Worm (Caenorhabditis elegans) whole organism, mixed stage, embryonic: ENCODE results near the gene H34I24.1.
"Not testable (repeated sequence)": the region's sequence is repeated elsewhere in the genome, so short reads cannot be mapped to it uniquely, and the experiment has no call there.

Experiments
- M03D4.4 ChIP-seq: sonication (generic microtip); optimal IDR thresholded peaks from 2 replicates; lab custom pipeline; 2017; ENCODE audit warnings: mild to moderate bottlenecking, missing genetic modification characterization, missing compliant biosample characterization
- bed-3 ChIP-seq: fragments of 200-800 bp; sonication (Bioruptor generic); optimal IDR thresholded peaks from 3 replicates; lab custom pipeline; 2018; ENCODE audit warnings: mild to moderate bottlenecking, missing genetic modification characterization, moderate library complexity, missing compliant biosample characterization
- blmp-1 ChIP-seq: fragments of 150-350 bp; optimal IDR thresholded peaks from 2 replicates; lab custom pipeline; 2014; ENCODE audit warnings: missing biosample characterization, missing genetic modification characterization
- ceh-39 ChIP-seq: fragments of 150-350 bp; optimal IDR thresholded peaks from 2 replicates; lab custom pipeline; 2014; ENCODE audit warnings: missing biosample characterization, missing genetic modification characterization
- ceh-43 ChIP-seq: fragments of 200-800 bp; sonication (Bioruptor generic); optimal IDR thresholded peaks from 2 replicates; lab custom pipeline; 2018; ENCODE audit warnings: mild to moderate bottlenecking, missing genetic modification characterization, moderate library complexity, missing compliant biosample characterization
- ceh-83 ChIP-seq: fragments of 200-800 bp; sonication (Bioruptor generic); optimal IDR thresholded peaks from 2 replicates; lab custom pipeline; 2018; ENCODE audit warnings: mild to moderate bottlenecking, missing genetic modification characterization, missing compliant biosample characterization
- ces-1 ChIP-seq: fragments of 150-350 bp; optimal IDR thresholded peaks from 2 replicates; lab custom pipeline; 2014; ENCODE audit warnings: missing biosample characterization, missing genetic modification reagents, missing genetic modification characterization
- cnd-1 ChIP-seq: fragments of 200-800 bp; sonication (Bioruptor generic); optimal IDR thresholded peaks from 2 replicates; lab custom pipeline; 2018; ENCODE audit warnings: mild to moderate bottlenecking, missing genetic modification characterization, missing compliant biosample characterization
- drap-1 ChIP-seq: fragments of 200-800 bp; sonication (Bioruptor generic); optimal IDR thresholded peaks from 3 replicates; lab custom pipeline; 2018; ENCODE audit warnings: mild to moderate bottlenecking, missing genetic modification characterization, missing compliant biosample characterization
- elt-3 ChIP-seq: fragments of 150-350 bp; optimal IDR thresholded peaks from 2 replicates; lab custom pipeline; 2014; ENCODE audit warnings: missing biosample characterization, missing genetic modification characterization
- flh-1 ChIP-seq: fragments of 200-800 bp; sonication (Bioruptor generic); optimal IDR thresholded peaks from 2 replicates; lab custom pipeline; 2018; ENCODE audit warnings: mild to moderate bottlenecking, missing genetic modification characterization, moderate library complexity, missing compliant biosample characterization
- ham-2 ChIP-seq: fragments of 200-800 bp; sonication (Bioruptor generic); optimal IDR thresholded peaks from 2 replicates; lab custom pipeline; 2018; ENCODE audit warnings: mild to moderate bottlenecking, missing genetic modification characterization, missing compliant biosample characterization
- lin-13 ChIP-seq: fragments of 150-350 bp; optimal IDR thresholded peaks from 2 replicates; lab custom pipeline; 2014; ENCODE audit warnings: missing biosample characterization, missing genetic modification characterization
- lin-32 ChIP-seq: fragments of 200-800 bp; sonication (Bioruptor generic); optimal IDR thresholded peaks from 2 replicates; lab custom pipeline; 2018; ENCODE audit warnings: mild to moderate bottlenecking, missing genetic modification characterization, missing compliant biosample characterization
- lsy-2 ChIP-seq: fragments of 150-350 bp; optimal IDR thresholded peaks from 2 replicates; lab custom pipeline; 2014; ENCODE audit warnings: missing biosample characterization, missing genetic modification characterization
- mab-5 ChIP-seq: fragments of 150-350 bp; optimal IDR thresholded peaks from 2 replicates; lab custom pipeline; 2014; ENCODE audit warnings: missing biosample characterization, missing genetic modification characterization
- mep-1 ChIP-seq: fragments of 150-350 bp; optimal IDR thresholded peaks from 2 replicates; lab custom pipeline; 2017; ENCODE audit warnings: missing biosample characterization, missing genetic modification reagents, missing genetic modification characterization, inconsistent platforms
- mls-2 ChIP-seq: sonication (generic microtip); optimal IDR thresholded peaks from 2 replicates; lab custom pipeline; 2016; ENCODE audit warnings: mild to moderate bottlenecking, missing genetic modification characterization, moderate library complexity, missing compliant biosample characterization
- nhr-12 ChIP-seq: fragments of 150-350 bp; optimal IDR thresholded peaks from 2 replicates; lab custom pipeline; 2014; ENCODE audit warnings: missing biosample characterization, missing genetic modification characterization
- nhr-237 ChIP-seq: fragments of 150-350 bp; optimal IDR thresholded peaks from 2 replicates; lab custom pipeline; 2014; ENCODE audit warnings: missing biosample characterization, missing genetic modification characterization
- nhr-28 ChIP-seq: fragments of 150-350 bp; optimal IDR thresholded peaks from 2 replicates; lab custom pipeline; 2014; ENCODE audit warnings: missing biosample characterization, missing genetic modification characterization
- nhr-76 ChIP-seq: sonication (generic microtip); optimal IDR thresholded peaks from 2 replicates; lab custom pipeline; 2017; ENCODE audit warnings: missing biosample characterization, missing genetic modification characterization
- pha-4 ChIP-seq: fragments of 150-350 bp; optimal IDR thresholded peaks from 2 replicates; lab custom pipeline; 2018; ENCODE audit warnings: missing biosample characterization, missing genetic modification reagents, missing genetic modification characterization
- snpc-4 ChIP-seq: fragments of 150-350 bp; optimal IDR thresholded peaks from 2 replicates; lab custom pipeline; 2014; ENCODE audit warnings: missing biosample characterization, missing genetic modification characterization
- unc-120 ChIP-seq: sonication (generic microtip); optimal IDR thresholded peaks from 2 replicates; lab custom pipeline; 2017; ENCODE audit warnings: missing genetic modification characterization, missing compliant biosample characterization; ENCODE audit not compliant: poor library complexity, severe bottlenecking
- unc-39 ChIP-seq: fragments of 150-350 bp; optimal IDR thresholded peaks from 2 replicates; lab custom pipeline; 2014; ENCODE audit warnings: missing biosample characterization, missing genetic modification characterization
- zip-8 ChIP-seq: fragments of 150-350 bp; optimal IDR thresholded peaks from 2 replicates; lab custom pipeline; 2014; ENCODE audit warnings: missing biosample characterization, missing genetic modification characterization
- ztf-11 ChIP-seq: fragments of 150-350 bp; optimal IDR thresholded peaks from 2 replicates; lab custom pipeline; 2014; ENCODE audit warnings: missing biosample characterization, missing genetic modification characterization

H34I24.1 gene

DNA sequence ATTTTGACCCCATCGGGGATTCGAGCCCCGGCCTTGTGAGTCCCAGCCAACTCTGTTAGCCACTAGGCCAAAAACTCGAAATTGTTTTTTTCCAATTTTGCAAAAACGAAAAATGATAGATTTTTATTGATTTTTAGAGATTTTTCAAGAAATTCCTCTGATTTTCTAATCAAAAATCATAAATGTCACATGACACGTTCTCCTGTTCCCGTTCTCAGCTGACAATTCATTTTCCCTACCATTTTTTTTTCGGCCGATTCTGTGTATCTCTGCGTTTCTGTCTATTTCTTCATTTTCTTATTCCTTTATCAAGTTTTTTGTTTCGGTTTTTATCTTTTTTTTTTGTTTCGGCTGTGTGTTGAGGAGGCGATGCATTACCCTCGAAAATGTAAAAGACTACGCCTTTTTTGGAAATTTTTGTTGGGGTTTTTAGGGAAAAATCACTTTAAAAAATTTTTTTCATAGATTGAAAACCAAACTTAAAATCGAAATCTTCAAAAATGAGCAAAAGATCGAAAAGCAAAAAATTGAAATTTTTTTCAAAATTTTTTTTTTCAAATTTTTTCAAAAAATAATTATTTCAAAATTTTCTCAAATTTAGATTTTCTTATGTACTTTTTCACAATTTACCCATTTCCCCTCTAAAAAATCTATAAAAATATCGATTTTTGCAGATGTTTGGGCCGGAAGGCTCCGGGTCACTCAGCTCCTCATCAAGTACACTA, 27.5 kb downstream of the H34I24.1 start, which contains the start of gene klf-1:
Gene klf-1 (plus strand): TSS at position 675 of the 725 bp plus-strand sequence.
- no peak for TF ChIP-seq zip-8 (tag; lab: Kevin White, UChicago)
- no peak for TF ChIP-seq lin-32
- no peak for TF ChIP-seq lsy-2
- TF ChIP-seq blmp-1 (tag; lab: Kevin White, UChicago), result no peak
- no peak for TF ChIP-seq unc-39 (tag; lab: Kevin White, UChicago)
- TF ChIP-seq pha-4 (tag; lab: Kevin White, UChicago), result no peak
- TF ChIP-seq lin-13, result no peak
- no peak for TF ChIP-seq unc-120 (tag; lab: Kevin White, UChicago)
- no peak for TF ChIP-seq ceh-83
- no peak for TF ChIP-seq nhr-237
- TF ChIP-seq ztf-11 (tag; lab: Kevin White, UChicago), result no peak
- TF ChIP-seq cnd-1 (tag; lab: Kevin White, UChicago), result no peak
- TF ChIP-seq nhr-28 (tag; lab: Kevin White, UChicago), result no peak
- no peak for TF ChIP-seq snpc-4 (tag; lab: Kevin White, UChicago)
- TF ChIP-seq flh-1 (GFP tag; lab: Kevin White, UChicago), result no peak

DNA sequence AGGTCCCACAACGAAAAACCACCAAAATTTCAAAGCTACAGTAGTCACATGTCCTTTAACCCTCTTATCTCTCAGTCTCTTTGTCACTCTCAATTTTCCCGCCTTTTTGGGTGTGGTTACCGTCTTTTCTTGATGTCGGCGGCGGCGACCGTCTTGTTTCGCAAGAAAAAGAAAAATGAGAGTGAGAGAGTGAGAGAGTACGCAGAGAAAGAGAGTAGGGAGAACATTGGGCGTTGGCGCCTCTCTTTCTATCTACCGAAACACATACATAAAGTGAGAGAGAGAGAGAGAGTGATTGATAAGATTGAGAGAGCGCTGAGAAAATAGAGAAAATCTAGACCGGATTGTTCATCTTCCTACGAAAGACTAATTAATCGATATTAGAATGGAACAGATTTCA, 29.1 kb downstream of the H34I24.1 start:
- TF ChIP-seq ces-1 (GFP tag; lab: Kevin White, UChicago) (no peak), elt-3 (tag; lab: Kevin White, UChicago) (peak; percentile 72), lin-32 (no peak), M03D4.4 (no peak), snpc-4 (tag; lab: Kevin White, UChicago) (no peak), flh-1 (GFP tag; lab: Kevin White, UChicago) (no peak), ceh-83 (no peak), nhr-237 (no peak), zip-8 (tag; lab: Kevin White, UChicago) (no peak), drap-1 (GFP tag; lab: Kevin White, UChicago) (no peak), blmp-1 (tag; lab: Kevin White, UChicago) (peak; percentile 53), lin-13 (no peak)

DNA sequence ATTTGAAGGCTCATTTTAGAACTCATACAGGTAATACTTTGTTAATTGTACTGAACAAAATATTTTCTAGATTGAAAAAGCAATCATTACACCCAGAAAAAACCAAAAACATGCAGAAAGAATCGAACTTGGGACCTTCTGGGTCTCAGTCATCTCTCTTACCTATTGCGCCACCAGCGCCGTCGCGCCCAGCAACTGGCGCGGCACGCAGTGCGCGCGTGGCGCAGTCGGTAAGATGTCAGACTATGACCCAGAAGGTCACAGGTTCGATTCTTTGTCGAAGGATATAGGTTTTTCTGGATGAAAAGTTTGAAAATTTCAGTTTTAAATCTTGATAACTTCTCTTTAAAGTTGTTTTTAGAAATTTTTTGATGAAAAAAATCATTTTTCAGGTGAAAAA, 32.9 kb downstream of the H34I24.1 start:
- no peak for TF ChIP-seq mls-2
- TF ChIP-seq nhr-237, result no peak
- TF ChIP-seq drap-1 (GFP tag; lab: Kevin White, UChicago), result no peak
- no peak for TF ChIP-seq nhr-28 (tag; lab: Kevin White, UChicago)
- no peak for TF ChIP-seq snpc-4 (tag; lab: Kevin White, UChicago)
- TF ChIP-seq bed-3, result no peak
- no peak for TF ChIP-seq ztf-11 (tag; lab: Kevin White, UChicago)
- no peak for TF ChIP-seq ham-2 (GFP tag; lab: Kevin White, UChicago)

DNA sequence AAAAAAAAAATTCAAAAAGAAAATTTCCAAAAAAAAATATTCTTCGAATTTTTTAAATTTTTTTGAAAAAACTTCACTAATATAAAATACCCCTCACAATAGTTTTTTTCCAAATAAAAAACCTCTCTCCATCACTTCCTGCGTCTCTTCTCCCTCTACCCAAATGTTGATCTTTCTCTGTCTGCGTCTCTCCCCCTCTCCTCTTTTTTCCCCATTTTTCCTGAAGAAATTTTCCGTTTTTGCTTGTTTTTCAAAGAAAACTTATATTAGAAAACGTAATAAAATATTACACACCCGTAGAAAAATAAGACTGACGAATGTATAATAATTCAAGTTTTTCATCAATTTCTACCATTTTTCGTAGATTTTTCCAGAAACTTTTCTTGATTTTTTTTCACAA, 34.3 kb downstream of the H34I24.1 start:
- TF ChIP-seq unc-120 (tag; lab: Kevin White, UChicago) (peak; percentile 17), mep-1 (tag; lab: Kevin White, UChicago) (no peak), elt-3 (tag; lab: Kevin White, UChicago) (no peak)

DNA sequence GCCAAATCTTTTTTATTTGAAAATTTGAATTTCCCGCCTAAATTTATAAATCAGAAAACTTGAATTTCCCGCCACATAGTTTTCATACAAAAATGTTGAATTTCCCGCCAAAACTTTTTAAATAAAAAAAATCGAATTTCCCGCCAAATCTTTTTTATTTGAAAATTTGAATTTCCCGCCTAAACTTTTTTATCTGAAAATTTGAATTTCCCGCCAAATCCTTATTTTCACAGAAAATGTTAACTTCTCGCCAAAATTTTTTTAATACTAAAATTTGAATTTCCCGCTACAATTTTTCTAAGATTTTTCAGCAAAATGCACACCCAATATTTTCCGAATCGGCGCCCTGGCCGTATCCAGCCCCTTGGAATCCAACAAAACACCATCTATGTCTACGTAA, 35.1 kb downstream of the H34I24.1 start, which contains the start of gene F56F11.2:
Gene F56F11.2 (plus strand): TSS at position 301 of the 400 bp plus-strand sequence.
- not testable (repeated sequence) for TF ChIP-seq ces-1 (GFP tag; lab: Kevin White, UChicago); lin-32; mab-5 (tag; lab: Kevin White, UChicago)

DNA sequence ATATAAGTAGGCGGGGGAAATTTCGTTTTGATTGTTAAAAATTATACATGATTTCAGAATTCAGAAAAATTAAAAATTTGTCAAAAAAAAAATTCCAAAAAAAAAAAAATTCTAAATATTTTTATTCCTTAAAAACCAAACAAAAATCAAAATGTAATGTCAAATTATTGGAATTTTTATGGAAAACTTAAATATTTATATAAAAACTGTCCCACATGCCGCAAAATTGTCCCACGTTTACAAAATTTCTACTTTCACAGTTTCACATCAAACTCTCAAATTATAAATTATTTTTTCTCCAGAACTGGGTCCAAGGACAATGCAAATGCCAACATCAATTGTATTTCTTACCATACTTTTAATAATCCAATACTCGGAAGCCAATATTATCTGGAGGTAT, 44.6 kb downstream of the H34I24.1 start, which contains the start of gene F56F11.1:
Gene F56F11.1 (plus strand): TSS at position 301 of the 400 bp plus-strand sequence.
- TF ChIP-seq blmp-1 (tag; lab: Kevin White, UChicago) (no peak), unc-120 (tag; lab: Kevin White, UChicago) (no peak), nhr-28 (tag; lab: Kevin White, UChicago) (no peak), zip-8 (tag; lab: Kevin White, UChicago) (no peak), nhr-12 (tag; lab: Kevin White, UChicago) (no peak), ham-2 (GFP tag; lab: Kevin White, UChicago) (no peak), unc-39 (tag; lab: Kevin White, UChicago) (no peak), cnd-1 (tag; lab: Kevin White, UChicago) (no peak), pha-4 (tag; lab: Kevin White, UChicago) (no peak), lin-32 (no peak), drap-1 (GFP tag; lab: Kevin White, UChicago) (no peak), mab-5 (tag; lab: Kevin White, UChicago) (no peak), nhr-237 (no peak), nhr-76 (tag; lab: Kevin White, UChicago) (no peak), ceh-43 (GFP tag; lab: Kevin White, UChicago) (no peak), elt-3 (tag; lab: Kevin White, UChicago) (no peak), ceh-39 (tag; lab: Kevin White, UChicago) (no peak), flh-1 (GFP tag; lab: Kevin White, UChicago) (no peak), M03D4.4 (no peak)
